Worm (Caenorhabditis elegans): ENCODE results near the gene ZK795.3.

- no peak for TF ChIP-seq elt-1 (tag; optimal IDR thresholded peaks at IDR 0.05; ENCODE audit: borderline replicate concordance, insufficient read depth)
- TF ChIP-seq unc-39 (tag; optimal IDR thresholded peaks at IDR 0.05), result no peak
- no peak for TF ChIP-seq mab-5 (tag; optimal IDR thresholded peaks at IDR 0.05)
- no peak for TF ChIP-seq nhr-76 (tag; optimal IDR thresholded peaks at IDR 0.05)
- TF ChIP-seq blmp-1 (tag; optimal IDR thresholded peaks at IDR 0.05), result no peak
- no peak for TF ChIP-seq elt-3 (tag; optimal IDR thresholded peaks at IDR 0.05)
- TF ChIP-seq hlh-1 (tag; optimal IDR thresholded peaks at IDR 0.05), result no peak
- TF ChIP-seq cnd-1 (tag; optimal IDR thresholded peaks at IDR 0.05), result no peak
- no peak for TF ChIP-seq nhr-12 (tag; optimal IDR thresholded peaks at IDR 0.05)
- no peak for TF ChIP-seq nhr-237 (tag; optimal IDR thresholded peaks at IDR 0.05)
- no peak for TF ChIP-seq lin-32 (GFP tag; optimal IDR thresholded peaks at IDR 0.05)
- TF ChIP-seq ceh-83 (GFP tag; optimal IDR thresholded peaks at IDR 0.05), result no peak
- TF ChIP-seq unc-62 (GFP tag; optimal IDR thresholded peaks at IDR 0.05), result no peak
- no peak for TF ChIP-seq snpc-4 (tag; optimal IDR thresholded peaks at IDR 0.05)
Observed at ce11 chrIV:12560568-12560967, 1.4 kb downstream of the ZK795.3 start, which contains the start of gene snb-7.

Data from whole organism, mixed stage, embryonic.